Fruit fly (Drosophila melanogaster): ENCODE data around the gene GluRIIA.

GluRIIA gene

dm6 chr2L:5523848-5524473 is 30.9 kb upstream of the GluRIIA start, which contains the start of the genes Vps52 and Elp4 (continued):
- TF ChIP-seq otp (GFP tag; IDR thresholded peaks at IDR 0.05) (no peak), tin (GFP tag; optimal IDR thresholded peaks at IDR 0.05) (peak; percentile 81), ase (GFP tag; IDR thresholded peaks at IDR 0.05) (peak; percentile 40; the same call in 1 of the 3 replicates), jing (GFP tag; optimal IDR thresholded peaks at IDR 0.05) (no peak), CG6683 (GFP tag; optimal IDR thresholded peaks at IDR 0.05) (peak; percentile 54), CTCF (GFP tag; optimal IDR thresholded peaks at IDR 0.05) (no peak), Dek (tag; optimal IDR thresholded peaks at IDR 0.05) (peak; percentile 83), TFAM (GFP tag; optimal IDR thresholded peaks at IDR 0.05) (no peak), ems (GFP tag; optimal IDR thresholded peaks at IDR 0.05) (peak; percentile 16), CG14860 (GFP tag; IDR thresholded peaks at IDR 0.05; ENCODE audit: partially characterized antibody) (peak; percentile 72; the same call in 2 of the 3 replicates), hkb (optimal IDR thresholded peaks at IDR 0.05) (no peak), hkb (GFP tag; IDR thresholded peaks at IDR 0.05) (peak; percentile 65), Drgx (GFP tag; IDR thresholded peaks at IDR 0.05) (peak; percentile 57; the same call in 1 of the 2 replicates), bbx (GFP tag; IDR thresholded peaks at IDR 0.05; ENCODE audit: partially characterized antibody) (peak; percentile 65), phol (tag; optimal IDR thresholded peaks at IDR 0.05) (peak; percentile 85), Ets65A (GFP tag) (peak; percentile 85), CG11456 (GFP tag; IDR thresholded peaks at IDR 0.05) (peak; percentile 74; the same call in 2 of the 3 replicates), bab2 (GFP tag; optimal IDR thresholded peaks at IDR 0.05) (peak; percentile 49), CG7556 (GFP tag; optimal IDR thresholded peaks at IDR 0.05) (peak; percentile 81), slbo (GFP tag; IDR thresholded peaks at IDR 0.05) (peak; percentile 74), Aef1 (GFP tag; IDR thresholded peaks at IDR 0.05) (peak; percentile 66), Neu2 (GFP tag; optimal IDR thresholded peaks at IDR 0.05; ENCODE audit: borderline replicate concordance) (no peak), Tbp (GFP tag; optimal IDR thresholded peaks at IDR 0.05) (no peak), vfl (GFP tag; optimal IDR thresholded peaks at IDR 0.05) (peak; percentile 37), onecut (GFP tag; IDR thresholded peaks at IDR 0.05) (0 out of 2 replicates have a peak, but pooled peaks have one; percentile 41), Atf-2 (GFP tag; optimal IDR thresholded peaks at IDR 0.05) (peak; percentile 29), schlank (tag; optimal IDR thresholded peaks at IDR 0.05) (no peak), CG1602 (GFP tag; optimal IDR thresholded peaks at IDR 0.05) (peak; percentile 78), CG30020 (tag; optimal IDR thresholded peaks at IDR 0.05) (peak; percentile 82), chif (GFP tag; optimal IDR thresholded peaks at IDR 0.05) (peak; percentile 43 to 57), CG7357 (GFP tag; IDR thresholded peaks at IDR 0.05) (0 out of 3 replicates have a peak, but pooled peaks have one; percentile 32), YL-1 (GFP tag; optimal IDR thresholded peaks at IDR 0.05) (peak; percentile 20), Hey (tag; optimal IDR thresholded peaks at IDR 0.05) (no peak), CG4282 (GFP tag; optimal IDR thresholded peaks at IDR 0.05) (no peak), CG3065 (GFP tag; optimal IDR thresholded peaks at IDR 0.05) (no peak), CkIIα-i1 (GFP tag; IDR thresholded peaks at IDR 0.05) (no peak), CG1832 (GFP tag; optimal IDR thresholded peaks at IDR 0.05) (no peak), croc (GFP tag; conservative IDR thresholded peaks at IDR 0.05) (no peak), Hr78 (GFP tag; optimal IDR thresholded peaks at IDR 0.05) (peak in 1 of 2 experiments; percentile 20), Nf-YA (GFP tag; IDR thresholded peaks at IDR 0.05) (no peak), B-H1 (GFP tag; IDR thresholded peaks at IDR 0.05) (0 out of 3 replicates have a peak, but pooled peaks have one; percentile 46), abd-A (tag; optimal IDR thresholded peaks at IDR 0.05) (no peak), CG2202 (tag; optimal IDR thresholded peaks at IDR 0.05) (no peak), CG10565 (GFP tag; optimal IDR thresholded peaks at IDR 0.05) (no peak), CG16779 (GFP tag; IDR thresholded peaks at IDR 0.05) (no peak), Hand (GFP tag; optimal IDR thresholded peaks at IDR 0.05) (peak; percentile 29), gt (GFP tag; IDR thresholded peaks at IDR 0.05) (no peak), Ravus (GFP tag; IDR thresholded peaks at IDR 0.05) (no peak; the same call in 1 of the 2 replicates), Adf1 (GFP tag; IDR thresholded peaks at IDR 0.05) (no peak), CG2678 (tag; optimal IDR thresholded peaks at IDR 0.05) (no peak), CG18599 (GFP tag; optimal IDR thresholded peaks at IDR 0.05) (no peak)
